Worm (Caenorhabditis elegans) whole organism, L1 larva: ENCODE data around the gene sqv-7.

Experiments
- C16A3.4 ChIP-seq: fragments of 150-350 bp; optimal IDR thresholded peaks from 2 replicates; lab custom pipeline; 2014; ENCODE audit warnings: missing biosample characterization, missing genetic modification characterization
- C34B4.2 ChIP-seq: sonication (generic microtip); optimal IDR thresholded peaks from 2 replicates; lab custom pipeline; 2017; ENCODE audit warnings: mild to moderate bottlenecking, missing genetic modification characterization, missing compliant biosample characterization
- F16B12.6 ChIP-seq: fragments of 150-350 bp; optimal IDR thresholded peaks from 2 replicates; lab custom pipeline; 2014; ENCODE audit warnings: missing biosample characterization, missing genetic modification characterization
- aha-1 ChIP-seq: fragments of 150-350 bp; optimal IDR thresholded peaks from 2 replicates; lab custom pipeline; 2014; ENCODE audit warnings: missing biosample characterization, missing genetic modification characterization
- alr-1 ChIP-seq: fragments of 200-800 bp; sonication (Bioruptor generic); optimal IDR thresholded peaks from 2 replicates; lab custom pipeline; 2018; ENCODE audit warnings: borderline replicate concordance, mild to moderate bottlenecking, missing genetic modification characterization, missing compliant biosample characterization
- aly-2 ChIP-seq: fragments of 150-350 bp; optimal IDR thresholded peaks from 2 replicates; lab custom pipeline; 2014; ENCODE audit warnings: missing biosample characterization, missing genetic modification characterization
- ama-1 ChIP-seq: fragments of 150-350 bp; optimal IDR thresholded peaks from 2 replicates; lab custom pipeline; 2014
- ceh-63 ChIP-seq: fragments of 200-800 bp; sonication (Bioruptor generic); optimal IDR thresholded peaks from 2 replicates; lab custom pipeline; 2018; ENCODE audit warnings: mild to moderate bottlenecking, missing genetic modification characterization, missing compliant biosample characterization
- ceh-8 ChIP-seq: fragments of 200-800 bp; sonication (Bioruptor generic); optimal IDR thresholded peaks from 2 replicates; lab custom pipeline; 2018; ENCODE audit warnings: mild to moderate bottlenecking, missing genetic modification characterization, moderate library complexity, missing compliant biosample characterization
- ceh-82 ChIP-seq, 3 experiments: fragments of 150-350 bp in 1 of 3; sonication (generic microtip) in 2 of 3; optimal IDR thresholded peaks; 2 replicates each; lab custom pipeline; 2014 to 2017; ENCODE audit warnings: missing biosample characterization in 3 of 3, missing genetic modification characterization in 3 of 3
- dpl-1 ChIP-seq, 3 experiments: fragments of 150-350 bp in 2 of 3; sonication (generic microtip) in 1 of 3; optimal IDR thresholded peaks; 2 replicates each; lab custom pipeline; 2014 to 2017; ENCODE audit warnings: missing biosample characterization in 3 of 3, missing genetic modification characterization in 3 of 3, missing genetic modification reagents in 3 of 3
- efl-1 ChIP-seq, 4 experiments: fragments of 150-350 bp; optimal IDR thresholded peaks in 3 of 4; peaks in 1 of 4; 1 replicate in 1 of 4; 2 replicates in 3 of 4; lab custom pipeline; 2014; ENCODE audit warnings: missing biosample characterization in 2 of 4, missing genetic modification characterization in 2 of 4, missing genetic modification reagents in 2 of 4
- efl-3 ChIP-seq: fragments of 200-800 bp; sonication (Bioruptor generic); optimal IDR thresholded peaks from 2 replicates; lab custom pipeline; 2018; ENCODE audit warnings: mild to moderate bottlenecking, missing genetic modification characterization, missing compliant biosample characterization
- egl-13 ChIP-seq: sonication (generic microtip); optimal IDR thresholded peaks from 2 replicates; lab custom pipeline; 2016; ENCODE audit warnings: missing genotype, missing genetic modification reagents, missing genetic modification characterization, missing compliant biosample characterization
- egl-27 ChIP-seq, 2 experiments: fragments of 150-350 bp in 1 of 2; sonication (generic microtip); optimal IDR thresholded peaks; 3 replicates each; lab custom pipeline; 2017 to 2018; ENCODE audit warnings: missing biosample characterization in 2 of 2, missing genetic modification characterization in 2 of 2, missing genetic modification reagents in 2 of 2
- elt-2 ChIP-seq: sonication (generic microtip); optimal IDR thresholded peaks from 2 replicates; lab custom pipeline; 2016; ENCODE audit warnings: missing genetic modification characterization, mild to moderate bottlenecking, inconsistent platforms, missing compliant biosample characterization, missing genetic modification reagents
- ets-5 ChIP-seq: fragments of 200-800 bp; sonication (Bioruptor generic); IDR thresholded peaks from 2 replicates; pipeline ENCODE4 v1.3.6; 2022; ENCODE audit warnings: missing genetic modification characterization, missing compliant biosample characterization
- fos-1 ChIP-seq: fragments of 150-350 bp; optimal IDR thresholded peaks from 2 replicates; lab custom pipeline; 2014; ENCODE audit warnings: missing biosample characterization, missing genetic modification characterization
- grh-1 ChIP-seq: fragments of 200-800 bp; sonication (Bioruptor generic); IDR thresholded peaks from 2 replicates; pipeline ENCODE4 v1.3.6; 2022; ENCODE audit warnings: missing genetic modification reagents, missing genetic modification characterization, missing compliant biosample characterization
- hlh-17 ChIP-seq: fragments of 200-800 bp; sonication (Bioruptor generic); optimal IDR thresholded peaks from 2 replicates; lab custom pipeline; 2018; ENCODE audit warnings: missing genetic modification characterization, mild to moderate bottlenecking, missing compliant biosample characterization, moderate library complexity, borderline replicate concordance
- hpl-2 ChIP-seq: fragments of 150-350 bp; optimal IDR thresholded peaks from 2 replicates; lab custom pipeline; 2014; ENCODE audit warnings: missing biosample characterization, missing genetic modification reagents, missing genetic modification characterization
- irx-1 ChIP-seq: sonication (generic microtip); optimal IDR thresholded peaks from 2 replicates; lab custom pipeline; 2016; ENCODE audit warnings: missing genetic modification characterization, missing compliant biosample characterization
- jun-1 ChIP-seq: fragments of 150-350 bp; optimal IDR thresholded peaks from 2 replicates; lab custom pipeline; 2014; ENCODE audit warnings: missing biosample characterization, missing genetic modification reagents, missing genetic modification characterization
- lin-13 ChIP-seq: fragments of 150-350 bp; optimal IDR thresholded peaks from 2 replicates; lab custom pipeline; 2014; ENCODE audit warnings: missing biosample characterization, missing genetic modification reagents, missing genetic modification characterization
- lin-35 ChIP-seq, 2 experiments: fragments of 150-350 bp; optimal IDR thresholded peaks; 2 replicates each; lab custom pipeline; 2014; ENCODE audit warnings: missing biosample characterization in 2 of 2, missing genetic modification characterization in 2 of 2, missing genetic modification reagents in 2 of 2
- lin-39 ChIP-seq: fragments of 150-350 bp; optimal IDR thresholded peaks from 2 replicates; lab custom pipeline; 2014; ENCODE audit warnings: missing biosample characterization, missing genetic modification reagents, missing genetic modification characterization
- lsy-2 ChIP-seq, 2 experiments: fragments of 150-350 bp; optimal IDR thresholded peaks; 2 replicates each; lab custom pipeline; 2014; ENCODE audit warnings: missing biosample characterization in 2 of 2, missing genetic modification characterization in 2 of 2
- mdl-1 ChIP-seq, 2 experiments: fragments of 150-350 bp; optimal IDR thresholded peaks; 2 replicates each; lab custom pipeline; 2014 to 2017; ENCODE audit warnings: missing biosample characterization in 2 of 2, missing genetic modification characterization in 2 of 2, inconsistent platforms in 1 of 2
- mep-1 ChIP-seq: fragments of 150-350 bp; optimal IDR thresholded peaks from 2 replicates; lab custom pipeline; 2014; ENCODE audit warnings: missing biosample characterization, missing genetic modification characterization
- nhr-11 ChIP-seq: fragments of 150-350 bp; optimal IDR thresholded peaks from 2 replicates; lab custom pipeline; 2014; ENCODE audit warnings: missing biosample characterization, missing genetic modification characterization
- nhr-19 ChIP-seq: fragments of 200-800 bp; sonication (Bioruptor generic); conservative IDR thresholded peaks from 2 replicates; pipeline ENCODE4 v1.3.6; 2022; ENCODE audit warnings: missing genetic modification characterization, missing compliant biosample characterization
- nhr-47 ChIP-seq: sonication (generic microtip); optimal IDR thresholded peaks from 2 replicates; lab custom pipeline; 2016; ENCODE audit warnings: mild to moderate bottlenecking, missing genetic modification characterization, moderate library complexity, missing compliant biosample characterization
- nhr-71 ChIP-seq: sonication (generic microtip); optimal IDR thresholded peaks from 2 replicates; lab custom pipeline; 2016; ENCODE audit warnings: mild to moderate bottlenecking, missing genetic modification characterization, moderate library complexity, missing compliant biosample characterization
- nhr-77 ChIP-seq: fragments of 150-350 bp; optimal IDR thresholded peaks from 2 replicates; lab custom pipeline; 2014; ENCODE audit warnings: missing biosample characterization, missing genetic modification characterization
- nhr-84 ChIP-seq: sonication (generic microtip); optimal IDR thresholded peaks from 2 replicates; lab custom pipeline; 2017; ENCODE audit warnings: missing biosample characterization, missing genetic modification characterization
- nhr-90 ChIP-seq: sonication (generic microtip); optimal IDR thresholded peaks from 2 replicates; lab custom pipeline; 2016; ENCODE audit warnings: mild to moderate bottlenecking, missing genetic modification characterization, missing compliant biosample characterization; ENCODE audit not compliant: poor library complexity
- pax-3 ChIP-seq: fragments of 200-800 bp; sonication (Bioruptor generic); optimal IDR thresholded peaks from 2 replicates; lab custom pipeline; 2018; ENCODE audit warnings: mild to moderate bottlenecking, missing genetic modification characterization, moderate library complexity, missing compliant biosample characterization
- pqm-1 ChIP-seq: sonication (generic microtip); optimal IDR thresholded peaks from 3 replicates; lab custom pipeline; 2017; ENCODE audit warnings: missing biosample characterization, missing genetic modification characterization
- rnt-1 ChIP-seq: sonication (generic microtip); optimal IDR thresholded peaks from 2 replicates; lab custom pipeline; 2016; ENCODE audit warnings: mild to moderate bottlenecking, missing genetic modification characterization, moderate library complexity, missing compliant biosample characterization
- swsn-7 ChIP-seq: sonication (generic microtip); optimal IDR thresholded peaks from 2 replicates; lab custom pipeline; 2016; ENCODE audit warnings: missing genetic modification characterization, missing compliant biosample characterization
- unc-130 ChIP-seq: fragments of 150-350 bp; optimal IDR thresholded peaks from 2 replicates; lab custom pipeline; 2017; ENCODE audit warnings: missing biosample characterization, missing genetic modification characterization, inconsistent platforms
- unc-62 ChIP-seq: fragments of 150-350 bp; optimal IDR thresholded peaks from 2 replicates; lab custom pipeline; 2014; ENCODE audit warnings: missing biosample characterization, missing genetic modification reagents, missing genetic modification characterization
- unc-86 ChIP-seq: sonication (generic microtip); optimal IDR thresholded peaks from 2 replicates; lab custom pipeline; 2016; ENCODE audit warnings: missing genetic modification characterization, missing compliant biosample characterization
- unc-98 ChIP-seq: fragments of 200-800 bp; sonication (Bioruptor generic); IDR thresholded peaks from 2 replicates; pipeline ENCODE4 v1.3.6; 2022; ENCODE audit warnings: missing genetic modification characterization, missing compliant biosample characterization
- xbp-1 ChIP-seq: sonication (generic microtip); optimal IDR thresholded peaks from 2 replicates; lab custom pipeline; 2016; ENCODE audit warnings: missing genetic modification characterization, missing compliant biosample characterization
- zag-1 ChIP-seq: fragments of 150-350 bp; optimal IDR thresholded peaks from 2 replicates; lab custom pipeline; 2014; ENCODE audit warnings: missing biosample characterization, missing genetic modification characterization
- zip-4 ChIP-seq: fragments of 200-800 bp; sonication (Bioruptor generic); optimal IDR thresholded peaks from 2 replicates; lab custom pipeline; 2018; ENCODE audit warnings: mild to moderate bottlenecking, missing genetic modification characterization, moderate library complexity, missing compliant biosample characterization
- ztf-11 ChIP-seq, 2 experiments: sonication (generic microtip); optimal IDR thresholded peaks; 2 replicates each; lab custom pipeline; 2016 to 2017; ENCODE audit warnings: missing genetic modification characterization in 2 of 2, missing biosample characterization in 1 of 2, missing compliant biosample characterization in 1 of 2

Gene sqv-7

DNA sequence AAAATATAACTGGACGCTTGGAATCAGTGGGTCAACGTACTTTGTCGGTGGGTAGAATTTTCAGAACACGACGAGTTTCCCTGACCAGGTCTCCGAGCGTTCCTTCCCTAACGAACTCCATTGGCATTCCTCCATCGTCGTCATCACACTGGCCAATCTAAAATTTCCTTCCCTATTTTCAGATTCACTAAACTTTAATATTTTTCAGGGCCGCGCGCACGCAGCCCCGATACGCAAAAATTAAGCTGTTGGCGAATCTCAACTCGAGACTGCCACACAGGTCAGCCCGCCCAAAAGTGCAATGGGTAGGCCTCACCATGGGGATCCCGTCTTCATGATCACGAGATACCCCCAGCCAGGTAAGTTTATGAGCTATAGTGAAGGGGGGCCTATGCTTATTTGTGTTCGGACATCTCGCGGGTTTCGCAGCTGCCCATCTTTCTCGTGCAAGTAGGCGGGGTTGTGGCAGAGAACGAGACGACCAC lies 44.3 kb downstream of the sqv-7 start (continued):
- TF ChIP-seq hlh-17 (GFP tag; lab: Kevin White, UChicago) = peak; percentile 34
- peak; percentile 70 for TF ChIP-seq egl-13
- peak; percentile 93 for TF ChIP-seq nhr-71 (tag; lab: Kevin White, UChicago)
- TF ChIP-seq ztf-11 (tag; optimal IDR thresholded peaks at IDR 0.05; lab: Kevin White, UChicago) = peak in 1 of 2 experiments; percentile 71
- no peak for TF ChIP-seq nhr-84 (tag; lab: Kevin White, UChicago)
- TF ChIP-seq dpl-1 (GFP tag; optimal IDR thresholded peaks at IDR 0.05; lab: Kevin White, UChicago) = peak; percentile 42 to 54 (median 52)
- no peak for TF ChIP-seq zag-1 (tag; lab: Kevin White, UChicago)
- TF ChIP-seq C16A3.4 (tag; lab: Kevin White, UChicago) = peak; percentile 2
- no peak for TF ChIP-seq ceh-63 (GFP tag; lab: Kevin White, UChicago)
- peak; percentile 50 for TF ChIP-seq elt-2 (tag; lab: Kevin White, UChicago)
- no peak for TF ChIP-seq alr-1
- peak; percentile 65 for TF ChIP-seq fos-1 (tag; lab: Kevin White, UChicago)
- TF ChIP-seq aha-1 (tag; lab: Kevin White, UChicago) = peak; percentile 21
- peak; percentile 37 for TF ChIP-seq ceh-8
- peak; percentile 35 for TF ChIP-seq jun-1 (tag; lab: Kevin White, UChicago)
- TF ChIP-seq nhr-90 (tag; lab: Kevin White, UChicago) = peak; percentile 92
- peak; percentile 66 for TF ChIP-seq irx-1 (tag; lab: Kevin White, UChicago)
- TF ChIP-seq unc-98 (GFP tag; lab: Robert Waterston, UW) = no peak
- no peak for TF ChIP-seq unc-62 (GFP tag; lab: Kevin White, UChicago)
- peak; percentile 58 for TF ChIP-seq pax-3 (tag; lab: Kevin White, UChicago)
- TF ChIP-seq lin-13 (GFP tag; lab: Kevin White, UChicago) = peak; percentile 85
- TF ChIP-seq lin-35 (GFP tag; optimal IDR thresholded peaks at IDR 0.05; lab: Kevin White, UChicago) = peak; percentile 41 to 65
- TF ChIP-seq hpl-2 (GFP tag; lab: Kevin White, UChicago) = no peak
- TF ChIP-seq unc-86 (tag; lab: Kevin White, UChicago) = peak; percentile 74
- TF ChIP-seq nhr-11 (tag; lab: Kevin White, UChicago) = peak; percentile 12
- TF ChIP-seq ets-5 (GFP tag; lab: Robert Waterston, UW) = 0 out of 2 replicates have a peak, but pooled peaks have one; percentile 30
- peak; percentile 81 for TF ChIP-seq lin-39
- TF ChIP-seq ama-1 = peak; percentile 95
- TF ChIP-seq mdl-1 (tag; optimal IDR thresholded peaks at IDR 0.05; lab: Kevin White, UChicago) = peak; percentile 54
- peak; percentile 44 for TF ChIP-seq F16B12.6 (tag; lab: Kevin White, UChicago)
- TF ChIP-seq egl-27 (tag; optimal IDR thresholded peaks at IDR 0.05; lab: Kevin White, UChicago) = no peak
- TF ChIP-seq C34B4.2 = no peak
- peak; percentile 93 for TF ChIP-seq rnt-1 (tag; lab: Kevin White, UChicago)
- peak; percentile 73 for TF ChIP-seq aly-2 (tag; lab: Kevin White, UChicago)
- peak; percentile 87 for TF ChIP-seq swsn-7 (tag; lab: Kevin White, UChicago)
- TF ChIP-seq lsy-2 (tag; optimal IDR thresholded peaks at IDR 0.05; lab: Kevin White, UChicago) = peak; percentile 50 to 71
- peak; percentile 73 for TF ChIP-seq xbp-1 (tag; lab: Kevin White, UChicago)
- TF ChIP-seq nhr-47 = peak; percentile 93
- peak; percentile 65 for TF ChIP-seq mep-1 (tag; lab: Kevin White, UChicago)
- peak; percentile 60 to 78 for TF ChIP-seq efl-1 (optimal IDR thresholded peaks at IDR 0.05; lab: Kevin White, UChicago)
- TF ChIP-seq efl-1 (GFP tag; optimal IDR thresholded peaks at IDR 0.05 in 1 of 2; lab: Kevin White, UChicago) = peak; percentile 37 to 96
- peak; percentile 59 for TF ChIP-seq zip-4 (GFP tag; lab: Kevin White, UChicago)
- no peak for TF ChIP-seq pqm-1
- peak; percentile 53 to 77 (median 72) for TF ChIP-seq ceh-82 (tag; optimal IDR thresholded peaks at IDR 0.05; lab: Kevin White, UChicago)
- peak; percentile 5 for TF ChIP-seq unc-130
- TF ChIP-seq nhr-77 = peak; percentile 81
- peak; percentile 93 for TF ChIP-seq nhr-19
- TF ChIP-seq grh-1 = peak; percentile 73
- TF ChIP-seq efl-3 (GFP tag; lab: Kevin White, UChicago) = peak; percentile 63
